Worm (Caenorhabditis elegans): Measurements from ENCODE around the gene F22E5.9.
"Not testable (repeated sequence)": the region's sequence is repeated elsewhere in the genome, so short reads cannot be mapped to it uniquely, and the experiment has no call there.

- TF ChIP-seq unc-62 (GFP tag; optimal IDR thresholded peaks at IDR 0.05); ztf-11 (tag; optimal IDR thresholded peaks at IDR 0.05); skn-1 (tag; optimal IDR thresholded peaks at IDR 0.05); ama-1 (optimal IDR thresholded peaks at IDR 0.05); snpc-4 (tag; optimal IDR thresholded peaks at IDR 0.05); nhr-71 (tag; optimal IDR thresholded peaks at IDR 0.05); mep-1 (tag; optimal IDR thresholded peaks at IDR 0.05); egl-27 (tag; optimal IDR thresholded peaks at IDR 0.05); zag-1 (tag; optimal IDR thresholded peaks at IDR 0.05); unc-130 (tag; optimal IDR thresholded peaks at IDR 0.05); nhr-85 (tag); tlp-1 (tag; optimal IDR thresholded peaks at IDR 0.05): not testable (repeated sequence)
Measured at ce11 chrII:2639401-2640088, 1.4 kb downstream of the F22E5.9 start, which contains the start of gene F22E5.8.

Measured in whole organism, L1 larva.